Worm (Caenorhabditis elegans): ENCODE results near the gene dnj-23.

The dnj-23 gene

ce11 chrII:9157125-9157524, 48.7 kb upstream of the dnj-23 start (continued):
- TF ChIP-seq mdl-1 (tag; optimal IDR thresholded peaks at IDR 0.05) (no peak), nhr-41 (GFP tag; IDR thresholded peaks at IDR 0.05) (no peak), F26F4.8 (GFP tag; conservative IDR thresholded peaks at IDR 0.05) (no peak), daf-8 (GFP tag; IDR thresholded peaks at IDR 0.05) (no peak), dpl-1 (GFP tag; optimal IDR thresholded peaks at IDR 0.05) (no peak), mep-1 (tag; optimal IDR thresholded peaks at IDR 0.05) (peak; percentile 6), madf-9 (GFP tag; conservative IDR thresholded peaks at IDR 0.05) (no peak), snpc-4 (tag; optimal IDR thresholded peaks at IDR 0.05) (no peak), aha-1 (tag) (peak; percentile 81), lin-29 (GFP tag; IDR thresholded peaks at IDR 0.05) (no peak), F49E8.2 (tag; optimal IDR thresholded peaks at IDR 0.05; ENCODE audit: borderline replicate concordance) (no peak), nhr-111 (GFP tag; optimal IDR thresholded peaks at IDR 0.05) (no peak), pqm-1 (tag; optimal IDR thresholded peaks at IDR 0.05) (peak; percentile 96), saeg-2 (GFP tag; IDR thresholded peaks at IDR 0.05) (no peak), zip-2 (tag; optimal IDR thresholded peaks at IDR 0.05) (no peak), ceh-62 (tag; optimal IDR thresholded peaks at IDR 0.05) (no peak), F44E2.7 (GFP tag; IDR thresholded peaks at IDR 0.05) (no peak), lin-15B (tag; optimal IDR thresholded peaks at IDR 0.05) (no peak), attf-4 (tag; optimal IDR thresholded peaks at IDR 0.05) (no peak), fkh-10 (GFP tag; optimal IDR thresholded peaks at IDR 0.05) (no peak), ceh-32 (tag; optimal IDR thresholded peaks at IDR 0.05; ENCODE audit: poor library complexity) (no peak), lir-3 (tag; optimal IDR thresholded peaks at IDR 0.05) (no peak), hlh-30 (tag; optimal IDR thresholded peaks at IDR 0.05; ENCODE audit: insufficient read depth) (peak; percentile 20), Y105C5A.15 (GFP tag; IDR thresholded peaks at IDR 0.05) (no peak), skn-1 (tag; optimal IDR thresholded peaks at IDR 0.05) (no peak), hmg-1.1 (GFP tag; IDR thresholded peaks at IDR 0.05) (no peak), ceh-28 (tag; optimal IDR thresholded peaks at IDR 0.05) (no peak)

ce11 chrII:9156277-9156676, 47.9 kb upstream of the dnj-23 start:
- TF ChIP-seq pha-4 (GFP tag; IDR thresholded peaks at IDR 0.05) (no peak), pha-4 (tag; optimal IDR thresholded peaks at IDR 0.05) (no peak), hlh-11 (tag; optimal IDR thresholded peaks at IDR 0.05) (peak; percentile 8), nhr-48 (tag; optimal IDR thresholded peaks at IDR 0.05) (peak; percentile 1), nhr-11 (tag; optimal IDR thresholded peaks at IDR 0.05) (no peak), dmd-6 (GFP tag; IDR thresholded peaks at IDR 0.05) (peak; percentile 68), fkh-10 (GFP tag; optimal IDR thresholded peaks at IDR 0.05) (no peak), aha-1 (tag) (peak; percentile 63), nhr-28 (tag; optimal IDR thresholded peaks at IDR 0.05) (peak; percentile 85), hlh-30 (tag; optimal IDR thresholded peaks at IDR 0.05; ENCODE audit: insufficient read depth) (peak; percentile 76), ces-1 (GFP tag; optimal IDR thresholded peaks at IDR 0.05) (no peak), F26F4.8 (GFP tag; conservative IDR thresholded peaks at IDR 0.05) (no peak), dve-1 (tag; optimal IDR thresholded peaks at IDR 0.05; ENCODE audit: insufficient read depth) (peak; percentile 50), hif-1 (tag; optimal IDR thresholded peaks at IDR 0.05) (peak; percentile 97 to 98), jun-1 (tag; optimal IDR thresholded peaks at IDR 0.05) (no peak)

DNA sequence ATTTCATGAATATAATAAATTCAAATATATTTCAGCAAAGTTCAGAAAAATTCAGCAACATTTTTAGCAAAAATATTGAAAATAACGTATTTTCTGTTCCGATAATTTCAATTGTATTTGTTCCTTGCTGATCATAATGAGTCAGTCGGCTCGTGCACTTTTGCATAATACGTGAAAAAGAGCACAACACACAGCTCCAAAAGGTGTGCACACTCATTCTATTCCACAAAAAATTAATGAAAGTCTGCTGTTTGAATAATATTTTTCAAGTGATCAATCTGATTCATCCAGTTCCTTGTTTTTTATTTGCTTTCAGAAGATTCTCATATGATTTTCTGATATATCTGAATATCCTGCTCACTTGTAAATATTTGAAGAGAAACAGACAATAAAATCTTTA, 45.9 kb upstream of the dnj-23 start:
- TF ChIP-seq F49E8.2 (tag; optimal IDR thresholded peaks at IDR 0.05; ENCODE audit: borderline replicate concordance) (no peak), mxl-3 (GFP tag; optimal IDR thresholded peaks at IDR 0.05) (no peak), aha-1 (tag) (peak; percentile 96), hif-1 (tag; optimal IDR thresholded peaks at IDR 0.05) (peak; percentile 87 to 89), mxl-2 (GFP tag; conservative IDR thresholded peaks at IDR 0.05) (no peak)
